Worm (Caenorhabditis elegans) whole organism, L4 larva: Measurements from ENCODE around the gene F45D3.2.
"Not testable (repeated sequence)": the region's sequence is repeated elsewhere in the genome, so short reads cannot be mapped to it uniquely, and the experiment has no call there.

Experiments used
- D1046.2 ChIP-seq: fragments of 200-800 bp; sonication (Bioruptor generic); IDR thresholded peaks from 2 replicates; pipeline ENCODE4 v1.3.6; 2022; ENCODE audit warnings: missing genetic modification characterization, missing compliant biosample characterization
- F10B5.3 ChIP-seq: sonication (generic microtip); optimal IDR thresholded peaks from 2 replicates; lab custom pipeline; 2016; ENCODE audit warnings: mild to moderate bottlenecking, missing genetic modification characterization, missing compliant biosample characterization
- T20F7.1 ChIP-seq: fragments of 200-800 bp; sonication (Bioruptor generic); optimal IDR thresholded peaks from 2 replicates; lab custom pipeline; 2018; ENCODE audit warnings: mild to moderate bottlenecking, missing genetic modification characterization, missing compliant biosample characterization
- Y5F2A.4 ChIP-seq: fragments of 200-800 bp; sonication (Bioruptor generic); optimal IDR thresholded peaks from 2 replicates; lab custom pipeline; 2018; ENCODE audit warnings: mild to moderate bottlenecking, missing genetic modification characterization, missing compliant biosample characterization
- ZK337.2 ChIP-seq: fragments of 200-800 bp; sonication (Bioruptor generic); IDR thresholded peaks from 2 replicates; pipeline ENCODE4 v1.3.6; 2022; ENCODE audit warnings: missing genetic modification reagents, missing genetic modification characterization, missing compliant biosample characterization
- aha-1 ChIP-seq: fragments of 150-350 bp; peaks from one replicate; lab custom pipeline; 2014; ENCODE audit warnings: missing biosample characterization, missing genetic modification characterization
- ceh-20 ChIP-seq: fragments of 200-800 bp; sonication (Bioruptor generic); IDR thresholded peaks from 2 replicates; pipeline ENCODE4 v1.3.6; 2022; ENCODE audit warnings: missing genetic modification reagents, missing genetic modification characterization, missing compliant biosample characterization
- ceh-82 ChIP-seq: sonication (generic microtip); optimal IDR thresholded peaks from 2 replicates; lab custom pipeline; 2017; ENCODE audit warnings: missing biosample characterization, missing genetic modification characterization
- daf-16 ChIP-seq, 3 experiments: sonication (generic microtip); optimal IDR thresholded peaks; 2 replicates each; lab custom pipeline; 2016 to 2017; ENCODE audit warnings: missing genetic modification characterization in 3 of 3, missing genetic modification reagents in 3 of 3, mild to moderate bottlenecking in 2 of 3, missing compliant biosample characterization in 2 of 3, missing biosample characterization in 1 of 3, moderate library complexity in 1 of 3
- daf-8 ChIP-seq: fragments of 200-800 bp; sonication (Bioruptor generic); IDR thresholded peaks from 2 replicates; pipeline ENCODE4 v1.3.6; 2022; ENCODE audit warnings: missing genetic modification characterization, missing compliant biosample characterization
- dmd-6 ChIP-seq: fragments of 200-800 bp; sonication (Bioruptor generic); IDR thresholded peaks from 2 replicates; pipeline ENCODE4 v1.3.6; 2022; ENCODE audit warnings: missing genetic modification reagents, missing genetic modification characterization, missing compliant biosample characterization
- dmd-8 ChIP-seq: fragments of 200-800 bp; sonication (Bioruptor generic); IDR thresholded peaks from 2 replicates; pipeline ENCODE4 v1.3.6; 2022; ENCODE audit warnings: missing genetic modification characterization, missing compliant biosample characterization
- egl-43 ChIP-seq: fragments of 200-800 bp; sonication (Bioruptor generic); IDR thresholded peaks from 2 replicates; pipeline ENCODE4 v1.3.6; 2022; ENCODE audit warnings: missing genetic modification reagents, missing genetic modification characterization, missing compliant biosample characterization
- gei-8 ChIP-seq: fragments of 200-800 bp; sonication (Bioruptor generic); optimal IDR thresholded peaks from 2 replicates; lab custom pipeline; 2018; ENCODE audit warnings: mild to moderate bottlenecking, missing genetic modification characterization, missing compliant biosample characterization
- hlh-11 ChIP-seq: fragments of 200-800 bp; sonication (Bioruptor generic); optimal IDR thresholded peaks from 2 replicates; lab custom pipeline; 2018; ENCODE audit warnings: mild to moderate bottlenecking, missing genetic modification characterization, missing compliant biosample characterization
- hlh-30 ChIP-seq: sonication (generic microtip); optimal IDR thresholded peaks from 2 replicates; lab custom pipeline; 2017; ENCODE audit warnings: antibody characterized with exemption, mild to moderate bottlenecking, missing genetic modification characterization, missing compliant biosample characterization; ENCODE audit not compliant: insufficient read depth
- lir-3 ChIP-seq: sonication (generic microtip); optimal IDR thresholded peaks from 2 replicates; lab custom pipeline; 2016; ENCODE audit warnings: mild to moderate bottlenecking, missing genetic modification characterization, missing compliant biosample characterization
- lsy-2 ChIP-seq, 2 experiments: fragments of 150-350 bp in 1 of 2; sonication (generic microtip) in 1 of 2; optimal IDR thresholded peaks; 2 replicates each; lab custom pipeline; 2014 to 2017; ENCODE audit warnings: missing biosample characterization in 2 of 2, missing genetic modification characterization in 2 of 2
- mdt-29 ChIP-seq: fragments of 200-800 bp; sonication (Bioruptor generic); IDR thresholded peaks from 2 replicates; pipeline ENCODE4 v1.3.6; 2022; ENCODE audit warnings: missing genetic modification reagents, missing genetic modification characterization, missing compliant biosample characterization
- mep-1 ChIP-seq: fragments of 150-350 bp; sonication (generic microtip); optimal IDR thresholded peaks from 3 replicates; lab custom pipeline; 2014; ENCODE audit warnings: missing biosample characterization, missing genetic modification characterization
- mxl-3 ChIP-seq: fragments of 200-800 bp; sonication (Bioruptor generic); optimal IDR thresholded peaks from 2 replicates; lab custom pipeline; 2018; ENCODE audit warnings: mild to moderate bottlenecking, missing genetic modification characterization, missing compliant biosample characterization
- nhr-111 ChIP-seq: fragments of 200-800 bp; sonication (Bioruptor generic); optimal IDR thresholded peaks from 2 replicates; lab custom pipeline; 2018; ENCODE audit warnings: mild to moderate bottlenecking, missing genetic modification characterization, missing compliant biosample characterization
- nhr-237 ChIP-seq: sonication (generic microtip); optimal IDR thresholded peaks from 2 replicates; lab custom pipeline; 2017; ENCODE audit warnings: missing biosample characterization, missing genetic modification characterization
- nhr-28 ChIP-seq: fragments of 150-350 bp; optimal IDR thresholded peaks from 2 replicates; lab custom pipeline; 2014; ENCODE audit warnings: missing biosample characterization, missing genetic modification characterization
- nhr-48 ChIP-seq: sonication (generic microtip); optimal IDR thresholded peaks from 2 replicates; lab custom pipeline; 2016; ENCODE audit warnings: mild to moderate bottlenecking, missing genetic modification characterization, missing compliant biosample characterization
- nhr-77 ChIP-seq: fragments of 150-350 bp; optimal IDR thresholded peaks from 2 replicates; lab custom pipeline; 2014; ENCODE audit warnings: missing biosample characterization, missing genetic modification characterization
- php-3 ChIP-seq: fragments of 200-800 bp; sonication (Bioruptor generic); IDR thresholded peaks from 2 replicates; pipeline ENCODE4 v1.3.6; 2022; ENCODE audit warnings: missing genetic modification reagents, missing genetic modification characterization, missing compliant biosample characterization
- pqm-1 ChIP-seq: sonication (generic microtip); optimal IDR thresholded peaks from 2 replicates; lab custom pipeline; 2017; ENCODE audit warnings: missing biosample characterization, missing genetic modification characterization
- sdz-12 ChIP-seq: fragments of 200-800 bp; sonication (Bioruptor generic); optimal IDR thresholded peaks from 2 replicates; lab custom pipeline; 2018; ENCODE audit warnings: mild to moderate bottlenecking, missing genetic modification characterization, missing compliant biosample characterization
- snpc-1.2 ChIP-seq: fragments of 200-800 bp; sonication (Bioruptor generic); IDR thresholded peaks from 2 replicates; pipeline ENCODE4 v1.3.6; 2022; ENCODE audit warnings: missing genetic modification reagents, missing genetic modification characterization, missing compliant biosample characterization
- snpc-4 ChIP-seq: fragments of 150-350 bp; optimal IDR thresholded peaks from 2 replicates; lab custom pipeline; 2014; ENCODE audit warnings: missing biosample characterization, missing genetic modification characterization
- spr-3 ChIP-seq: fragments of 200-800 bp; sonication (Bioruptor generic); optimal IDR thresholded peaks from 2 replicates; lab custom pipeline; 2018; ENCODE audit warnings: mild to moderate bottlenecking, missing genetic modification characterization, missing compliant biosample characterization
- tag-97 ChIP-seq: fragments of 200-800 bp; sonication (Bioruptor generic); IDR thresholded peaks from 2 replicates; pipeline ENCODE4 v1.3.6; 2022; ENCODE audit warnings: missing genetic modification characterization, missing compliant biosample characterization
- unc-39 ChIP-seq: sonication (generic microtip); optimal IDR thresholded peaks from 2 replicates; lab custom pipeline; 2017; ENCODE audit warnings: missing biosample characterization, missing genetic modification characterization
- unc-62 ChIP-seq, 3 experiments: fragments of 150-350 bp in 1 of 3; sonication (generic microtip); optimal IDR thresholded peaks in 2 of 3; peaks in 1 of 3; 1 replicate in 1 of 3; 2 replicates in 2 of 3; lab custom pipeline; 2014 to 2017; ENCODE audit warnings: missing biosample characterization in 3 of 3, missing genetic modification characterization in 3 of 3, missing genetic modification reagents in 3 of 3, missing genotype in 1 of 3
- vab-7 ChIP-seq: fragments of 200-800 bp; sonication (Bioruptor generic); IDR thresholded peaks from 2 replicates; pipeline ENCODE4 v1.3.6; 2022; ENCODE audit warnings: missing genetic modification reagents, missing genetic modification characterization, missing compliant biosample characterization
- zfp-2 ChIP-seq: sonication (generic microtip); optimal IDR thresholded peaks from 2 replicates; lab custom pipeline; 2016; ENCODE audit warnings: mild to moderate bottlenecking, missing genetic modification characterization, missing compliant biosample characterization
- ztf-11 ChIP-seq: fragments of 150-350 bp; optimal IDR thresholded peaks from 2 replicates; lab custom pipeline; 2014; ENCODE audit warnings: missing biosample characterization, missing genetic modification characterization

Gene F45D3.2

ce11 chrV:12503494-12503893, 37.3 kb upstream of the F45D3.2 start, which contains the start of gene T28H10.1:
T28H10.1 (plus strand) TSS chrV:12503794.
- TF ChIP-seq snpc-1.2 (GFP tag; lab: Robert Waterston, UW) (0 out of 2 replicates have a peak, but pooled peaks have one; percentile 30), ztf-11 (no peak)
- TF ChIP-seq, all 104 proteins: peak for 1

- TF ChIP-seq snpc-4 (tag; lab: Kevin White, UChicago) (no peak), daf-8 (GFP tag; lab: Robert Waterston, UW) (no peak), zfp-2 (tag; lab: Kevin White, UChicago) (no peak), vab-7 (no peak), ZK337.2 (GFP tag; lab: Robert Waterston, UW) (no peak), aha-1 (tag; lab: Kevin White, UChicago) (peak; percentile 23), D1046.2 (no peak)
Observed at ce11 chrV:12505730-12506129, 35.1 kb upstream of the F45D3.2 start.

- TF ChIP-seq ceh-20 (GFP tag; lab: Robert Waterston, UW), result no peak
- TF ChIP-seq ceh-82, result no peak
- TF ChIP-seq nhr-28 (tag; lab: Kevin White, UChicago), result no peak
- peak in 1 of 2 experiments; percentile 59 for TF ChIP-seq unc-62 (GFP tag; optimal IDR thresholded peaks at IDR 0.05 in 1 of 2; lab: Kevin White, UChicago)
- no peak for TF ChIP-seq unc-62 (tag; optimal IDR thresholded peaks at IDR 0.05; lab: Kevin White, UChicago)
- TF ChIP-seq hlh-11 (tag; lab: Kevin White, UChicago), result no peak
- no peak for TF ChIP-seq unc-39 (tag; lab: Kevin White, UChicago)
Observed at ce11 chrV:12506185-12506584, 34.7 kb upstream of the F45D3.2 start, which contains the start of gene nlp-46. nlp-46 (minus strand) TSS chrV:12506285.

- TF ChIP-seq unc-62 (GFP tag; optimal IDR thresholded peaks at IDR 0.05 in 1 of 2; lab: Kevin White, UChicago) (peak in 1 of 2 experiments; percentile 87), nhr-111 (GFP tag; lab: Kevin White, UChicago) (peak; percentile 91), lir-3 (peak; percentile 3), spr-3 (GFP tag; lab: Kevin White, UChicago) (peak; percentile 88), sdz-12 (GFP tag; lab: Kevin White, UChicago) (peak; percentile 76), hlh-11 (tag; lab: Kevin White, UChicago) (peak; percentile 4), gei-8 (GFP tag; lab: Kevin White, UChicago) (peak; percentile 62), F10B5.3 (tag; lab: Kevin White, UChicago) (peak; percentile 1), aha-1 (tag; lab: Kevin White, UChicago) (peak; percentile 79), Y5F2A.4 (GFP tag; lab: Kevin White, UChicago) (peak; percentile 51), mxl-3 (peak; percentile 28)
- not testable (repeated sequence) for TF ChIP-seq unc-62 (tag; optimal IDR thresholded peaks at IDR 0.05; lab: Kevin White, UChicago)
Observed at ce11 chrV:12509922-12510582, 30.8 kb upstream of the F45D3.2 start.

ce11 chrV:12511946-12512345, 28.9 kb upstream of the F45D3.2 start:
- TF ChIP-seq dmd-8 (GFP tag; lab: Robert Waterston, UW) (no peak), T20F7.1 (GFP tag; lab: Kevin White, UChicago) (no peak), F10B5.3 (tag; lab: Kevin White, UChicago) (no peak), pqm-1 (tag; lab: Kevin White, UChicago) (no peak), aha-1 (tag; lab: Kevin White, UChicago) (peak; percentile 78), mxl-3 (peak; percentile 51), nhr-28 (tag; lab: Kevin White, UChicago) (peak; percentile 45), php-3 (no peak)

- peak; percentile 94 for TF ChIP-seq pqm-1 (tag; lab: Kevin White, UChicago)
- TF ChIP-seq nhr-48, result peak; percentile 17
- TF ChIP-seq mdt-29 (GFP tag; lab: Robert Waterston, UW), result no peak
- peak in 1 of 2 experiments; percentile 31 for TF ChIP-seq daf-16 (GFP tag; optimal IDR thresholded peaks at IDR 0.05; lab: Kevin White, UChicago)
- TF ChIP-seq daf-16 (tag; optimal IDR thresholded peaks at IDR 0.05; lab: Kevin White, UChicago), result peak; percentile 91
- no peak for TF ChIP-seq tag-97 (GFP tag; lab: Robert Waterston, UW)
- TF ChIP-seq hlh-30, result peak; percentile 84
- TF ChIP-seq hlh-11 (tag; lab: Kevin White, UChicago), result peak; percentile 84
- TF ChIP-seq nhr-28 (tag; lab: Kevin White, UChicago), result peak; percentile 91
- peak; percentile 50 for TF ChIP-seq T20F7.1 (GFP tag; lab: Kevin White, UChicago)
- no peak for TF ChIP-seq ceh-20 (GFP tag; lab: Robert Waterston, UW)
- no peak for TF ChIP-seq ZK337.2 (GFP tag; lab: Robert Waterston, UW)
- TF ChIP-seq egl-43, result no peak
- TF ChIP-seq nhr-77 (tag; lab: Kevin White, UChicago), result peak; percentile 69
- TF ChIP-seq php-3, result 0 out of 2 replicates have a peak, but pooled peaks have one; percentile 28
- peak; percentile 21 for TF ChIP-seq mep-1 (tag; lab: Kevin White, UChicago)
- TF ChIP-seq lsy-2 (tag; optimal IDR thresholded peaks at IDR 0.05; lab: Kevin White, UChicago), result peak in 1 of 2 experiments; percentile 20
- TF ChIP-seq dmd-6 (GFP tag; lab: Robert Waterston, UW), result peak; percentile 78
- no peak for TF ChIP-seq nhr-237 (tag; lab: Kevin White, UChicago)
Observed at ce11 chrV:12512773-12513172, 28.1 kb upstream of the F45D3.2 start, which contains the start of the genes T28H10.2 and lgmn-1. T28H10.2 (minus strand) TSS chrV:12512949. lgmn-1 (plus strand) TSS chrV:12513056.
